Fruit fly (Drosophila melanogaster) whole organism, pupa: ENCODE results near the gene CG11889.

ENCODE experiments used
- CG13204 ChIP-seq: fragments of 200-800 bp; sonication (Bioruptor generic); optimal IDR thresholded peaks from 2 replicates; lab custom pipeline; 2018; ENCODE audit warnings: missing biosample characterization, mild to moderate bottlenecking, missing genetic modification characterization, moderate library complexity
- CG32121 ChIP-seq: fragments of 200-800 bp; sonication (Bioruptor generic); IDR thresholded peaks from 2 replicates; pipeline ENCODE4 v1.3.6; 2022; ENCODE audit warnings: missing biosample characterization, missing genetic modification characterization
- CG34367 ChIP-seq: fragments of 200-800 bp; sonication (Bioruptor generic); optimal IDR thresholded peaks from 2 replicates; lab custom pipeline; 2018; ENCODE audit warnings: missing biosample characterization, mild to moderate bottlenecking, missing genetic modification characterization
- CG4496 ChIP-seq: fragments of 200-800 bp; sonication (Bioruptor generic); IDR thresholded peaks from 3 replicates; pipeline ENCODE4 v1.3.6; 2022; ENCODE audit warnings: missing biosample characterization, missing genetic modification characterization
- CG8159 ChIP-seq: fragments of 200-800 bp; sonication (Bioruptor generic); optimal IDR thresholded peaks from 3 replicates; lab custom pipeline; 2018; ENCODE audit warnings: missing biosample characterization, mild to moderate bottlenecking, missing genetic modification characterization, moderate library complexity
- CG8301 ChIP-seq: fragments of 200-800 bp; sonication (Bioruptor generic); optimal IDR thresholded peaks from 2 replicates; lab custom pipeline; 2018; ENCODE audit warnings: missing biosample characterization, mild to moderate bottlenecking, missing genetic modification characterization
- D1 ChIP-seq: fragments of 200-800 bp; sonication (Bioruptor generic); optimal IDR thresholded peaks from 2 replicates; lab custom pipeline; 2018; ENCODE audit warnings: missing biosample characterization, mild to moderate bottlenecking, missing genetic modification characterization, moderate library complexity
- Ets98B ChIP-seq: fragments of 200-800 bp; sonication (Bioruptor generic); IDR thresholded peaks from 2 replicates; pipeline ENCODE4 v1.3.6; 2022; ENCODE audit warnings: missing biosample characterization, missing genetic modification characterization
- Pif1A ChIP-seq: fragments of 200-800 bp; sonication (Bioruptor generic); optimal IDR thresholded peaks from 3 replicates; lab custom pipeline; 2016; ENCODE audit warnings: missing biosample characterization, missing genetic modification characterization
- fd96Ca ChIP-seq: fragments of 200-800 bp; sonication (Bioruptor generic); IDR thresholded peaks from 3 replicates; pipeline ENCODE4 v1.3.6; 2022; ENCODE audit warnings: missing biosample characterization, missing genetic modification characterization

- TF ChIP-seq CG8301, result no peak
- no peak for TF ChIP-seq CG32121
- TF ChIP-seq Ets98B (GFP tag; lab: Robert Waterston, UW), result no peak
- no peak for TF ChIP-seq CG34367 (tag; lab: Kevin White, UChicago)
- no peak for TF ChIP-seq fd96Ca (GFP tag; lab: Robert Waterston, UW)
- no peak for TF ChIP-seq D1
- no peak for TF ChIP-seq CG4496 (GFP tag; lab: Robert Waterston, UW)
- TF ChIP-seq CG8159, result no peak
- TF ChIP-seq CG13204 (GFP tag; lab: Kevin White, UChicago), result no peak
- no peak for TF ChIP-seq Pif1A
These were observed 32.7 kb upstream of the CG11889 start, which contains the start of gene Jhbp7 for dm6 chr3R:25237314-25237713.
